Worm (Caenorhabditis elegans): Measurements from ENCODE around the gene T26C5.5.

T26C5.5 gene

DNA sequence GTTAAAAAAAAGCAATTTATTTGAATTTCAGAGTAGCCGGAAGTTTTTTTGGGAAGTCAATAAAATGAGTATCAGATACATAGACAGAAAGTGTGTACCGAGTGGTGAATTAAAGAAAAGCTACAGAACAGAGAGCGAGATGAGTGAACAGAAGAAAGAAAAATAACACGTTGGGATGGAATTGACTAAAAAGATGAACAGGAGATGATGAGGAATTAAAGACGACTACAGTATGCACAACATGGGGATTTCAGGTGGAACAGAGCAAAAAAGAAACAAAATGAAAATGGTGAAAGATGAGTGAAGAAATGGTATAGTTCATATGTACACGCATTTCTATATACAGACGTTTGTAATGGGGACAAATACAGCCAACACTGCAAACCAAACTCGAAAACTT lies 24.7 kb upstream of the T26C5.5 start:
- TF ChIP-seq mls-2 (tag; optimal IDR thresholded peaks at IDR 0.05) (no peak), drap-1 (GFP tag; optimal IDR thresholded peaks at IDR 0.05) (no peak), snpc-4 (tag; optimal IDR thresholded peaks at IDR 0.05) (no peak), blmp-1 (tag; optimal IDR thresholded peaks at IDR 0.05) (no peak), pha-4 (tag; optimal IDR thresholded peaks at IDR 0.05) (no peak), unc-120 (tag; optimal IDR thresholded peaks at IDR 0.05; ENCODE audit: poor library complexity, severe bottlenecking) (no peak), bed-3 (GFP tag; optimal IDR thresholded peaks at IDR 0.05) (no peak), mep-1 (tag; optimal IDR thresholded peaks at IDR 0.05) (no peak), ceh-43 (GFP tag; optimal IDR thresholded peaks at IDR 0.05) (no peak), nhr-237 (tag; optimal IDR thresholded peaks at IDR 0.05) (no peak), nhr-2 (tag; optimal IDR thresholded peaks at IDR 0.05) (no peak), elt-1 (tag; optimal IDR thresholded peaks at IDR 0.05; ENCODE audit: borderline replicate concordance, insufficient read depth) (no peak), elt-3 (tag; optimal IDR thresholded peaks at IDR 0.05) (no peak)

DNA sequence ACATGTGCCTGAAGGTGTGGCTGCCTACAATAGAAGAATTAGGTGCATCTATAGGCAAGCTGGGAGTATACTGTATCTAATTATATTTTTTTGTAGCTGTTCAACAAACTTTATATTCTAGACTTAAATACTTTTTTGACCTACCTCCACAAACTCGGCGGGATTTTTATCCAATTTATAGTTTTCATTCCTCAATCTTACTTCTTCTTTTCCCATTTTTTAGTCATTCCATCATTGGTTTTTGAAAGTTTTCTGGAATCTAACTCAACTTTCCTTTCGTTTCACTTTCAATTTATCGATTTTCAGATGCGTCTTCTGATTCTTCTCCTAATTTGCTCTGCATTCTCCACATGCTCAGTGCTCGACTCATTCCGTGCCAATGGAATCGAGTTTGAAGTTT lies 23.0 kb upstream of the T26C5.5 start, which contains the start of gene C01G6.3:
TSS of gene C01G6.3 (plus strand) at position 301 of the 400 bp plus-strand sequence.
- no peak for TF ChIP-seq lsy-2 (tag; optimal IDR thresholded peaks at IDR 0.05)
- no peak for TF ChIP-seq zip-8 (tag; optimal IDR thresholded peaks at IDR 0.05)
- no peak for TF ChIP-seq lin-32 (GFP tag; optimal IDR thresholded peaks at IDR 0.05)
- no peak for TF ChIP-seq unc-62 (GFP tag; optimal IDR thresholded peaks at IDR 0.05)

DNA sequence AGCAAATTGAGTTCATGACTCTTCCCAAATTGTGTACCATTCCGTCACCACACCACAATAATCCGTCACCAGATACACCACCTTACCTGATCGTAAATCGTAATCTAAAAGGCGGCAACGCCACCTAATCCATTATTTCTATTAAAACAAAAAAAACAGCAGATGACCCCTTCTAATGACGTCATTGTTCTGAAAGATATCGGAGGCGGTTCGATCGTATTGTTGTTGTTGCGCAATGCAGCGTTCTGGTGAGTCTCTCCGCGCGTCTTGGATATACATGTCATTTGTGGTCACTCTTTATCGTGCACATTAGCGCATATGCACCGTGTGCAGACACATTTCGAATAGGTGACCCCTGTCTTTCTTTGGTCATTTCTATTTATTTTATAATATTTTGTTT lies 22.4 kb upstream of the T26C5.5 start:
- TF ChIP-seq lin-13 (tag; optimal IDR thresholded peaks at IDR 0.05) (no peak), mls-2 (tag; optimal IDR thresholded peaks at IDR 0.05) (no peak), pha-4 (tag; optimal IDR thresholded peaks at IDR 0.05) (no peak), unc-62 (GFP tag; optimal IDR thresholded peaks at IDR 0.05) (peak; percentile 18), nhr-12 (tag; optimal IDR thresholded peaks at IDR 0.05) (no peak), blmp-1 (tag; optimal IDR thresholded peaks at IDR 0.05) (no peak), ces-1 (GFP tag; optimal IDR thresholded peaks at IDR 0.05) (no peak), tbx-8 (GFP tag; optimal IDR thresholded peaks at IDR 0.05) (no peak), ceh-39 (tag; optimal IDR thresholded peaks at IDR 0.05) (peak; percentile 84), ztf-11 (tag; optimal IDR thresholded peaks at IDR 0.05) (no peak), elt-1 (tag; optimal IDR thresholded peaks at IDR 0.05; ENCODE audit: borderline replicate concordance, insufficient read depth) (peak; percentile 10), unc-120 (tag; optimal IDR thresholded peaks at IDR 0.05; ENCODE audit: poor library complexity, severe bottlenecking) (no peak), zip-8 (tag; optimal IDR thresholded peaks at IDR 0.05) (peak; percentile 99), flh-1 (GFP tag; optimal IDR thresholded peaks at IDR 0.05) (no peak), M03D4.4 (tag; optimal IDR thresholded peaks at IDR 0.05) (no peak), drap-1 (GFP tag; optimal IDR thresholded peaks at IDR 0.05) (no peak), sptf-1 (tag; optimal IDR thresholded peaks at IDR 0.05) (no peak), mab-5 (tag; optimal IDR thresholded peaks at IDR 0.05) (no peak), bed-3 (GFP tag; optimal IDR thresholded peaks at IDR 0.05) (no peak), unc-39 (tag; optimal IDR thresholded peaks at IDR 0.05) (no peak), ham-2 (GFP tag; optimal IDR thresholded peaks at IDR 0.05) (no peak), hlh-1 (tag; optimal IDR thresholded peaks at IDR 0.05) (no peak), sem-2 (GFP tag; optimal IDR thresholded peaks at IDR 0.05) (no peak), ceh-43 (GFP tag; optimal IDR thresholded peaks at IDR 0.05) (no peak), nhr-237 (tag; optimal IDR thresholded peaks at IDR 0.05) (no peak), nhr-76 (tag; optimal IDR thresholded peaks at IDR 0.05) (no peak), mep-1 (tag; optimal IDR thresholded peaks at IDR 0.05) (peak; percentile 7), snpc-4 (tag; optimal IDR thresholded peaks at IDR 0.05) (no peak), ceh-83 (GFP tag; optimal IDR thresholded peaks at IDR 0.05) (no peak), lsy-2 (tag; optimal IDR thresholded peaks at IDR 0.05) (no peak), nhr-28 (tag; optimal IDR thresholded peaks at IDR 0.05) (no peak), lin-32 (GFP tag; optimal IDR thresholded peaks at IDR 0.05) (no peak), cnd-1 (tag; optimal IDR thresholded peaks at IDR 0.05) (peak; percentile 50), nhr-2 (tag; optimal IDR thresholded peaks at IDR 0.05) (peak; percentile 95), elt-3 (tag; optimal IDR thresholded peaks at IDR 0.05) (no peak)

DNA sequence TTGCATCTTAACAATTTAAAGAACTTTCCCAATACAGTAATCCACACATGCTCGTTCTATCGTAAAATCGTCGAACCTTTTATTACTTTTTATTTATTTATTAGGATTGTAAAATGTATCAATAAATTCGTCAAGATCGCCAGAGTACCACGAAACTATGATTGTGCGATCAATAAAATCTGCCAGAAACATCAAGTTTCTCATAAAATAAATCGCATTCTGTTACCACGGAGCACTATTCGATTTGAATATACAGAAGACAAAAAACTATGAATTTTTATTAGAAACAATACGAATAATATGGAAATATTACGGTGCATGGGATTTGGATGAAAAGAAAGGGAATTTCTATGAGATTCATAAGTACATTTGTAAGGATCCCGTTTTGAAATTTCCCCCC lies 20.2 kb upstream of the T26C5.5 start, which contains the start of gene C01G6.2:
TSS of gene C01G6.2 (plus strand) at position 301 of the 400 bp plus-strand sequence.
- no peak for TF ChIP-seq sem-2 (GFP tag; optimal IDR thresholded peaks at IDR 0.05)
- no peak for TF ChIP-seq ceh-39 (tag; optimal IDR thresholded peaks at IDR 0.05)
- no peak for TF ChIP-seq ceh-43 (GFP tag; optimal IDR thresholded peaks at IDR 0.05)
- no peak for TF ChIP-seq bed-3 (GFP tag; optimal IDR thresholded peaks at IDR 0.05)
- no peak for TF ChIP-seq snpc-4 (tag; optimal IDR thresholded peaks at IDR 0.05)
